Worm (Caenorhabditis elegans) whole organism, early embryonic: ENCODE data around the gene let-268.
A peak's percentile ranks its signal among the peaks of the same experiment; 100 is the strongest.

ENCODE experiments used
- B0310.2 ChIP-seq: sonication (generic microtip); optimal IDR thresholded peaks from 2 replicates; lab custom pipeline; 2016; ENCODE audit warnings: mild to moderate bottlenecking, missing genetic modification characterization, missing compliant biosample characterization
- F13C5.2 ChIP-seq: sonication (generic microtip); optimal IDR thresholded peaks from 2 replicates; lab custom pipeline; 2017; ENCODE audit warnings: mild to moderate bottlenecking, missing genetic modification characterization, inconsistent platforms, missing compliant biosample characterization
- aly-1 ChIP-seq: sonication (generic microtip); optimal IDR thresholded peaks from 2 replicates; lab custom pipeline; 2016; ENCODE audit warnings: missing genetic modification characterization, missing compliant biosample characterization
- ama-1 ChIP-seq: fragments of 150-350 bp; optimal IDR thresholded peaks from 2 replicates; lab custom pipeline; 2014
- ceh-13 ChIP-seq: fragments of 200-800 bp; sonication (Bioruptor generic); optimal IDR thresholded peaks from 2 replicates; lab custom pipeline; 2018; ENCODE audit warnings: mild to moderate bottlenecking, missing genetic modification characterization, missing compliant biosample characterization
- ceh-36 ChIP-seq: sonication (generic microtip); optimal IDR thresholded peaks from 2 replicates; lab custom pipeline; 2016; ENCODE audit warnings: missing genetic modification characterization, inconsistent platforms, missing compliant biosample characterization
- ets-7 ChIP-seq: sonication (generic microtip); optimal IDR thresholded peaks from 2 replicates; lab custom pipeline; 2016; ENCODE audit warnings: missing genotype, missing genetic modification characterization, missing compliant biosample characterization
- flt-1 ChIP-seq: fragments of 200-800 bp; sonication (Bioruptor generic); IDR thresholded peaks from 2 replicates; pipeline ENCODE4 v1.3.6; 2022; ENCODE audit warnings: missing genetic modification characterization, missing compliant biosample characterization
- hmbx-1 ChIP-seq: sonication (generic microtip); optimal IDR thresholded peaks from 2 replicates; lab custom pipeline; 2016; ENCODE audit warnings: mild to moderate bottlenecking, missing genetic modification characterization, missing compliant biosample characterization
- hmg-4 ChIP-seq: fragments of 200-800 bp; sonication (Bioruptor generic); optimal IDR thresholded peaks from 2 replicates; lab custom pipeline; 2018; ENCODE audit warnings: mild to moderate bottlenecking, missing genetic modification characterization, missing compliant biosample characterization
- hnd-1 ChIP-seq: sonication (generic microtip); optimal IDR thresholded peaks from 2 replicates; lab custom pipeline; 2016; ENCODE audit warnings: missing genetic modification characterization, missing compliant biosample characterization
- pes-1 ChIP-seq: fragments of 200-800 bp; sonication (Bioruptor generic); IDR thresholded peaks from 2 replicates; pipeline ENCODE4 v1.3.6; 2022; ENCODE audit warnings: missing genetic modification reagents, missing genetic modification characterization, missing compliant biosample characterization
- scrt-1 ChIP-seq: fragments of 200-800 bp; sonication (Bioruptor generic); IDR thresholded peaks from 2 replicates; pipeline ENCODE4 v1.3.6; 2022; ENCODE audit warnings: missing genetic modification characterization, missing compliant biosample characterization
- sea-1 ChIP-seq: fragments of 200-800 bp; sonication (Bioruptor generic); conservative IDR thresholded peaks from 2 replicates; pipeline ENCODE4 v1.3.6; 2022; ENCODE audit warnings: missing genetic modification characterization, missing compliant biosample characterization
- tbx-11 ChIP-seq: fragments of 200-800 bp; sonication (Bioruptor generic); IDR thresholded peaks from 2 replicates; pipeline ENCODE4 v1.3.6; 2022; ENCODE audit warnings: missing genetic modification characterization, missing compliant biosample characterization
- tbx-37 ChIP-seq: fragments of 200-800 bp; sonication (Bioruptor generic); conservative IDR thresholded peaks from 2 replicates; pipeline ENCODE4 v1.3.6; 2022; ENCODE audit warnings: missing genetic modification reagents, missing genetic modification characterization, missing compliant biosample characterization
- tra-4 ChIP-seq: sonication (generic microtip); optimal IDR thresholded peaks from 2 replicates; lab custom pipeline; 2017; ENCODE audit warnings: missing genetic modification characterization, missing compliant biosample characterization

The let-268 gene

ce11 chrII:10056545-10057038 is 16.8 kb upstream of the let-268 start, which contains the start of gene C18D1.2:
C18D1.2 (plus strand) TSS chrII:10056988.
- TF ChIP-seq hmg-4 (GFP tag; lab: Kevin White, UChicago): no peak

- TF ChIP-seq B0310.2 (tag; lab: Kevin White, UChicago) (no peak), flt-1 (GFP tag; lab: Robert Waterston, UW) (no peak), F13C5.2 (no peak), ama-1 (lab: Kevin White, UChicago) (no peak), hnd-1 (tag; lab: Kevin White, UChicago) (no peak), tbx-11 (GFP tag; lab: Robert Waterston, UW) (no peak), scrt-1 (GFP tag; lab: Robert Waterston, UW) (no peak), ceh-13 (GFP tag; lab: Kevin White, UChicago) (no peak), sea-1 (GFP tag; lab: Robert Waterston, UW) (no peak), aly-1 (tag; lab: Kevin White, UChicago) (no peak), ceh-36 (tag; lab: Kevin White, UChicago) (no peak), hmg-4 (GFP tag; lab: Kevin White, UChicago) (no peak), pes-1 (no peak), tbx-37 (GFP tag; lab: Robert Waterston, UW) (no peak), hmbx-1 (tag; lab: Kevin White, UChicago) (no peak), tra-4 (tag; lab: Kevin White, UChicago) (no peak), ets-7 (tag; lab: Kevin White, UChicago) (no peak)
Observed at ce11 chrII:10051485-10051884, 11.7 kb upstream of the let-268 start.

- TF ChIP-seq scrt-1 (GFP tag; lab: Robert Waterston, UW) (no peak), hmbx-1 (tag; lab: Kevin White, UChicago) (no peak), hmg-4 (GFP tag; lab: Kevin White, UChicago) (no peak), hnd-1 (tag; lab: Kevin White, UChicago) (no peak), tra-4 (tag; lab: Kevin White, UChicago) (no peak), sea-1 (GFP tag; lab: Robert Waterston, UW) (no peak), tbx-37 (GFP tag; lab: Robert Waterston, UW) (no peak), ceh-36 (tag; lab: Kevin White, UChicago) (no peak), flt-1 (GFP tag; lab: Robert Waterston, UW) (no peak)
Observed at ce11 chrII:10048568-10048967, 8.8 kb upstream of the let-268 start, which contains the start of gene flp-4. flp-4 (plus strand) TSS chrII:10048868.

- TF ChIP-seq tbx-37 (GFP tag; lab: Robert Waterston, UW): no peak
Observed at ce11 chrII:10045670-10046069, 5.9 kb upstream of the let-268 start.

- TF ChIP-seq ama-1 (lab: Kevin White, UChicago): no peak
- peak; percentile 30 for TF ChIP-seq F13C5.2
Observed at ce11 chrII:10044961-10045360, 5.2 kb upstream of the let-268 start, which contains the start of the genes F52H3.11 and bath-38. F52H3.11 (minus strand) TSS chrII:10045163. bath-38 (minus strand) TSS chrII:10045270.

ce11 chrII:10040834-10041233 is 1.1 kb upstream of the let-268 start, which contains the start of gene ogr-2:
ogr-2 (plus strand) TSS chrII:10041134.
- no peak for TF ChIP-seq tbx-11 (GFP tag; lab: Robert Waterston, UW)
- no peak for TF ChIP-seq flt-1 (GFP tag; lab: Robert Waterston, UW)
- no peak for TF ChIP-seq ceh-36 (tag; lab: Kevin White, UChicago)
- TF ChIP-seq pes-1: no peak
- no peak for TF ChIP-seq hmg-4 (GFP tag; lab: Kevin White, UChicago)
- no peak for TF ChIP-seq tbx-37 (GFP tag; lab: Robert Waterston, UW)
- TF ChIP-seq sea-1 (GFP tag; lab: Robert Waterston, UW): no peak
- no peak for TF ChIP-seq hmbx-1 (tag; lab: Kevin White, UChicago)
- no peak for TF ChIP-seq hnd-1 (tag; lab: Kevin White, UChicago)
- no peak for TF ChIP-seq ama-1 (lab: Kevin White, UChicago)
- no peak for TF ChIP-seq scrt-1 (GFP tag; lab: Robert Waterston, UW)
- TF ChIP-seq aly-1 (tag; lab: Kevin White, UChicago): no peak
- TF ChIP-seq ceh-13 (GFP tag; lab: Kevin White, UChicago): no peak
- TF ChIP-seq B0310.2 (tag; lab: Kevin White, UChicago): no peak
- no peak for TF ChIP-seq F13C5.2
- no peak for TF ChIP-seq tra-4 (tag; lab: Kevin White, UChicago)
- TF ChIP-seq ets-7 (tag; lab: Kevin White, UChicago): no peak

ce11 chrII:10035425-10035824 is 4.4 kb downstream of the let-268 start:
- TF ChIP-seq tbx-11 (GFP tag; lab: Robert Waterston, UW) (no peak), ama-1 (lab: Kevin White, UChicago) (no peak), aly-1 (tag; lab: Kevin White, UChicago) (no peak), pes-1 (no peak), ceh-13 (GFP tag; lab: Kevin White, UChicago) (no peak), flt-1 (GFP tag; lab: Robert Waterston, UW) (no peak), F13C5.2 (no peak), B0310.2 (tag; lab: Kevin White, UChicago) (no peak), ets-7 (tag; lab: Kevin White, UChicago) (no peak), tbx-37 (GFP tag; lab: Robert Waterston, UW) (no peak), scrt-1 (GFP tag; lab: Robert Waterston, UW) (no peak), sea-1 (GFP tag; lab: Robert Waterston, UW) (no peak), hmbx-1 (tag; lab: Kevin White, UChicago) (no peak), hmg-4 (GFP tag; lab: Kevin White, UChicago) (no peak), hnd-1 (tag; lab: Kevin White, UChicago) (no peak)
